Worm (Caenorhabditis elegans): ENCODE results near the gene R74.7.

Gene R74.7

DNA sequence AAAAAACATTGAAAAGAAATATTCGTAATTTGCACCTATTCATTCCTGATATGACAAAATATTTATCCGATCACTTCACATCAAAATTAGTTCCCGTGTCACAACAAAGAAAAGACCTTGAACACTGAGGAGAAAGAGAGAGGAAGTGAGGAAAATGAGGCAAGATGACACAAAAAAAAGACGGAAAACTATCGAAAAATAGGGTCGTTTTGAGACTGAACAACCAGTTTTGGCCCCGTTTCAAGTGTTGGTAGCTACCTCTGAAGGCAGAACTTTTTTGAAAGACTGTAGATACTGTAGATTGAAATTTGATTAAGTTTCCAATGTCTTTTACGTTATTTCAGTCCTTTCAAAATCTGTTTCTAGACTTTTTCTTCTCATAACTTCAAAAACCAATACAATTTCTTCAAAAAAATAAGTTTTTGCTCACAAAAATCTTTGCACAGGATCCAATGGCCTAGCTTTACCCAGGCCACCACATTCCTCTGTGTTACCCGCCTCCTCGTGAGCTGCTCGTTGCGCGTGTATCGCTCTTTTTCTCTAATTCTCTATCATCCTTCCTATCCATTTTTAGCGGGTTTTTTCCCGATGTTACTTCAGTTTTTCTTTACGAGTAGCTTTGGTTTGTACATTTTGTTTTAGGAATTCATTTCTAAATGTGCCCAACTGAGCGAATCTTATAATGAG is 7.8 kb upstream of the R74.7 start (continued):
- peak in 1 of 2 experiments; percentile 58 for TF ChIP-seq ztf-11 (tag; optimal IDR thresholded peaks at IDR 0.05)
- TF ChIP-seq unc-130 (tag; optimal IDR thresholded peaks at IDR 0.05), result no peak
- no peak for TF ChIP-seq pqm-1 (tag; optimal IDR thresholded peaks at IDR 0.05)
- no peak for TF ChIP-seq aly-2 (tag; optimal IDR thresholded peaks at IDR 0.05)
- TF ChIP-seq ama-1 (optimal IDR thresholded peaks at IDR 0.05), result no peak
- peak; percentile 60 for TF ChIP-seq snu-23 (GFP tag; optimal IDR thresholded peaks at IDR 0.05)
- TF ChIP-seq ceh-88 (GFP tag; IDR thresholded peaks at IDR 0.05), result peak; percentile 38; the same call in 1 of the 2 replicates
- TF ChIP-seq ceh-8 (GFP tag; optimal IDR thresholded peaks at IDR 0.05), result no peak
- peak; percentile 66 for TF ChIP-seq nhr-47 (tag; optimal IDR thresholded peaks at IDR 0.05)
- TF ChIP-seq tbx-2 (tag; optimal IDR thresholded peaks at IDR 0.05), result peak; percentile 65
- TF ChIP-seq ceh-82 (tag; optimal IDR thresholded peaks at IDR 0.05), result peak; percentile 18 to 85 (median 30)
- peak; percentile 83 for TF ChIP-seq lin-14 (GFP tag; optimal IDR thresholded peaks at IDR 0.05)
- no peak for TF ChIP-seq grh-1 (GFP tag; IDR thresholded peaks at IDR 0.05)
- peak; percentile 64 for TF ChIP-seq pax-3 (tag; optimal IDR thresholded peaks at IDR 0.05)
- peak; percentile 15 for TF ChIP-seq sox-4 (tag; optimal IDR thresholded peaks at IDR 0.05)
- peak; percentile 82 for TF ChIP-seq ceh-90 (tag; optimal IDR thresholded peaks at IDR 0.05)
- TF ChIP-seq ets-5 (GFP tag; IDR thresholded peaks at IDR 0.05), result no peak
- TF ChIP-seq nhr-12 (tag; optimal IDR thresholded peaks at IDR 0.05), result no peak
- TF ChIP-seq sup-37 (GFP tag; optimal IDR thresholded peaks at IDR 0.05), result no peak
- peak; percentile 63 to 90 for TF ChIP-seq mdl-1 (tag; optimal IDR thresholded peaks at IDR 0.05)
- no peak for TF ChIP-seq jun-1 (tag; optimal IDR thresholded peaks at IDR 0.05)
- peak; percentile 40 for TF ChIP-seq dsc-1 (tag; optimal IDR thresholded peaks at IDR 0.05)
- TF ChIP-seq nhr-11 (tag; optimal IDR thresholded peaks at IDR 0.05), result no peak
- TF ChIP-seq ztf-4 (tag; optimal IDR thresholded peaks at IDR 0.05), result no peak
- TF ChIP-seq egl-13 (tag; optimal IDR thresholded peaks at IDR 0.05), result peak; percentile 24
- no peak for TF ChIP-seq unc-30 (tag; optimal IDR thresholded peaks at IDR 0.05)
- peak; percentile 51 for TF ChIP-seq snpc-4 (tag; optimal IDR thresholded peaks at IDR 0.05)
- no peak for TF ChIP-seq lin-39 (tag; optimal IDR thresholded peaks at IDR 0.05)
- TF ChIP-seq nhr-90 (tag; optimal IDR thresholded peaks at IDR 0.05; ENCODE audit: poor library complexity), result peak; percentile 19
- no peak for TF ChIP-seq nhr-28 (tag; optimal IDR thresholded peaks at IDR 0.05)
- no peak for TF ChIP-seq mef-2 (tag; optimal IDR thresholded peaks at IDR 0.05)
- TF ChIP-seq ces-1 (GFP tag; optimal IDR thresholded peaks at IDR 0.05), result no peak
- TF ChIP-seq egl-27 (tag; optimal IDR thresholded peaks at IDR 0.05), result no peak
- no peak for TF ChIP-seq pag-3 (tag; optimal IDR thresholded peaks at IDR 0.05; ENCODE audit: borderline replicate concordance, insufficient read depth)
- TF ChIP-seq vab-15 (tag; optimal IDR thresholded peaks at IDR 0.05), result no peak
- TF ChIP-seq unc-62 (GFP tag; optimal IDR thresholded peaks at IDR 0.05), result no peak
- no peak for TF ChIP-seq xbp-1 (tag; optimal IDR thresholded peaks at IDR 0.05)
- peak; percentile 15 for TF ChIP-seq zip-4 (GFP tag; optimal IDR thresholded peaks at IDR 0.05)
- no peak for TF ChIP-seq aha-1 (tag; optimal IDR thresholded peaks at IDR 0.05)
- TF ChIP-seq lsy-2 (tag; optimal IDR thresholded peaks at IDR 0.05), result peak; percentile 68 to 78
- TF ChIP-seq hlh-4 (tag; optimal IDR thresholded peaks at IDR 0.05), result no peak
- peak; percentile 59 for TF ChIP-seq lin-15B (tag; optimal IDR thresholded peaks at IDR 0.05)
- no peak for TF ChIP-seq lin-13 (GFP tag; optimal IDR thresholded peaks at IDR 0.05)
- TF ChIP-seq rnt-1 (tag; optimal IDR thresholded peaks at IDR 0.05), result peak; percentile 92
- TF ChIP-seq fkh-4 (tag; optimal IDR thresholded peaks at IDR 0.05; ENCODE audit: borderline replicate concordance), result peak; percentile 47
- TF ChIP-seq lir-3 (tag; optimal IDR thresholded peaks at IDR 0.05; ENCODE audit: poor library complexity), result peak; percentile 88
- TF ChIP-seq zag-1 (tag; optimal IDR thresholded peaks at IDR 0.05), result no peak
- TF ChIP-seq nhr-84 (tag; optimal IDR thresholded peaks at IDR 0.05), result no peak
- TF ChIP-seq F16B12.6 (tag; optimal IDR thresholded peaks at IDR 0.05), result peak; percentile 40
- TF ChIP-seq dpl-1 (GFP tag; optimal IDR thresholded peaks at IDR 0.05), result peak; percentile 47 to 71 (median 47)
- TF ChIP-seq sptf-1 (tag; optimal IDR thresholded peaks at IDR 0.05), result no peak
- no peak for TF ChIP-seq nhr-237 (tag; optimal IDR thresholded peaks at IDR 0.05)

All from whole organism, L1 larva.